Worm (Caenorhabditis elegans): ENCODE data around the gene dhs-6.

Gene dhs-6

ce11 chrII:5605538-5605945, 13.6 kb downstream of the dhs-6 start (continued):
- TF ChIP-seq Y5F2A.4 (GFP tag; optimal IDR thresholded peaks at IDR 0.05) (no peak), ceh-28 (tag; optimal IDR thresholded peaks at IDR 0.05) (peak; percentile 21), ceh-20 (GFP tag; IDR thresholded peaks at IDR 0.05) (no peak), unc-39 (tag; optimal IDR thresholded peaks at IDR 0.05) (no peak), snpc-1.2 (GFP tag; IDR thresholded peaks at IDR 0.05) (no peak), hlh-11 (tag; optimal IDR thresholded peaks at IDR 0.05) (peak; percentile 90), spr-1 (tag; optimal IDR thresholded peaks at IDR 0.05) (no peak), zfp-3 (GFP tag; conservative IDR thresholded peaks at IDR 0.05) (no peak), nhr-77 (tag; optimal IDR thresholded peaks at IDR 0.05) (peak; percentile 66), dve-1 (tag; optimal IDR thresholded peaks at IDR 0.05; ENCODE audit: insufficient read depth) (peak; percentile 68), aly-2 (tag; optimal IDR thresholded peaks at IDR 0.05) (no peak), daf-16 (GFP tag; optimal IDR thresholded peaks at IDR 0.05) (no peak), daf-16 (tag; optimal IDR thresholded peaks at IDR 0.05) (peak; percentile 60), lin-38 (GFP tag; IDR thresholded peaks at IDR 0.05) (no peak), nhr-102 (tag; optimal IDR thresholded peaks at IDR 0.05) (no peak), F10B5.3 (tag; optimal IDR thresholded peaks at IDR 0.05) (no peak), unc-130 (GFP tag; optimal IDR thresholded peaks at IDR 0.05) (no peak), mxl-3 (GFP tag; optimal IDR thresholded peaks at IDR 0.05) (peak; percentile 58), ceh-82 (tag; optimal IDR thresholded peaks at IDR 0.05) (no peak), nhr-28 (tag; optimal IDR thresholded peaks at IDR 0.05) (peak; percentile 93), madf-9 (GFP tag; conservative IDR thresholded peaks at IDR 0.05) (no peak), nhr-41 (GFP tag; IDR thresholded peaks at IDR 0.05) (no peak), hif-1 (tag; optimal IDR thresholded peaks at IDR 0.05) (no peak), fkh-10 (GFP tag; optimal IDR thresholded peaks at IDR 0.05) (no peak), snpc-4 (tag; optimal IDR thresholded peaks at IDR 0.05) (no peak), dmd-6 (GFP tag; IDR thresholded peaks at IDR 0.05) (peak; percentile 63), ztf-7 (tag; optimal IDR thresholded peaks at IDR 0.05) (no peak), dmd-9 (GFP tag; IDR thresholded peaks at IDR 0.05) (no peak), php-3 (GFP tag; IDR thresholded peaks at IDR 0.05) (peak; percentile 41; the same call in 1 of the 2 replicates), gei-8 (GFP tag; optimal IDR thresholded peaks at IDR 0.05) (no peak), T26A8.4 (GFP tag; IDR thresholded peaks at IDR 0.05) (no peak), vab-7 (GFP tag; IDR thresholded peaks at IDR 0.05) (no peak), zag-1 (tag; optimal IDR thresholded peaks at IDR 0.05) (no peak), nhr-48 (tag; optimal IDR thresholded peaks at IDR 0.05) (peak; percentile 91), zfp-2 (tag; optimal IDR thresholded peaks at IDR 0.05) (no peak), lir-3 (tag; optimal IDR thresholded peaks at IDR 0.05) (no peak), lin-1 (GFP tag; IDR thresholded peaks at IDR 0.05) (no peak), lsy-2 (tag; optimal IDR thresholded peaks at IDR 0.05) (peak; percentile 23 to 45), egl-27 (tag; optimal IDR thresholded peaks at IDR 0.05) (no peak), sdz-12 (GFP tag; optimal IDR thresholded peaks at IDR 0.05) (no peak), fos-1 (tag; optimal IDR thresholded peaks at IDR 0.05) (no peak), aha-1 (tag) (peak; percentile 98), tra-1 (GFP tag; IDR thresholded peaks at IDR 0.05) (0 out of 2 replicates have a peak, but pooled peaks have one; percentile 5), duxl-1 (tag; optimal IDR thresholded peaks at IDR 0.05; ENCODE audit: poor library complexity) (no peak), nhr-76 (tag; optimal IDR thresholded peaks at IDR 0.05) (peak; percentile 51), daf-12 (tag; optimal IDR thresholded peaks at IDR 0.05) (no peak), jun-1 (tag; optimal IDR thresholded peaks at IDR 0.05) (no peak), lin-13 (GFP tag; optimal IDR thresholded peaks at IDR 0.05) (no peak), Y75B8A.6 (GFP tag; IDR thresholded peaks at IDR 0.05) (no peak), ceh-32 (tag; optimal IDR thresholded peaks at IDR 0.05; ENCODE audit: poor library complexity) (no peak), R02D3.7 (tag; optimal IDR thresholded peaks at IDR 0.05) (no peak), ZK546.5 (tag; optimal IDR thresholded peaks at IDR 0.05) (no peak), hlh-30 (tag; optimal IDR thresholded peaks at IDR 0.05; ENCODE audit: insufficient read depth) (no peak)
